Fruit fly (Drosophila melanogaster) whole organism, embryonic: ENCODE measurements around the gene CG34180.
A peak's percentile ranks its signal among the peaks of the same experiment; 100 is the strongest.

Experiments
- Atf6 ChIP-seq: fragments of 200-800 bp; sonication (Bioruptor generic); IDR thresholded peaks from 2 replicates; pipeline ENCODE4 v1.3.6; 2022; ENCODE audit warnings: missing biosample characterization, missing genetic modification characterization
- Bdp1 ChIP-seq: fragments of 200-800 bp; sonication (Bioruptor generic); optimal IDR thresholded peaks from 3 replicates; lab custom pipeline; 2016; ENCODE audit warnings: missing biosample characterization, missing genetic modification characterization
- Blimp-1 ChIP-seq: fragments of 200-800 bp; sonication (Bioruptor generic); optimal IDR thresholded peaks from 3 replicates; lab custom pipeline; 2018; ENCODE audit warnings: missing biosample characterization, missing genetic modification characterization, mild to moderate bottlenecking, moderate library complexity, missing genetic modification reagents
- CG10267 ChIP-seq: fragments of 200-800 bp; sonication (Bioruptor generic); optimal IDR thresholded peaks from 2 replicates; lab custom pipeline; 2018; ENCODE audit warnings: missing biosample characterization, mild to moderate bottlenecking, missing genetic modification characterization, moderate library complexity
- CG10565 ChIP-seq: fragments of 200-800 bp; sonication (Bioruptor generic); optimal IDR thresholded peaks from 3 replicates; lab custom pipeline; 2016; ENCODE audit warnings: missing biosample characterization, mild to moderate bottlenecking, missing genetic modification characterization
- CG11696 ChIP-seq: fragments of 200-800 bp; sonication (Bioruptor generic); IDR thresholded peaks from 2 replicates; pipeline ENCODE4 v1.3.6; 2022; ENCODE audit warnings: missing biosample characterization, missing genetic modification characterization
- CG12071 ChIP-seq: fragments of 200-800 bp; sonication (Bioruptor generic); optimal IDR thresholded peaks from 3 replicates; lab custom pipeline; 2018; ENCODE audit warnings: missing biosample characterization, mild to moderate bottlenecking, missing genetic modification characterization
- CG12942 ChIP-seq: fragments of 200-800 bp; sonication (Bioruptor generic); optimal IDR thresholded peaks from 3 replicates; lab custom pipeline; 2016; ENCODE audit warnings: missing biosample characterization, missing genetic modification characterization
- CG13287 ChIP-seq: fragments of 200-800 bp; sonication (Bioruptor generic); IDR thresholded peaks from 2 replicates; pipeline ENCODE4 v1.3.6; 2022; ENCODE audit warnings: missing biosample characterization, missing genetic modification characterization; ENCODE audit not compliant: partially characterized antibody
- CG14050 ChIP-seq: fragments of 200-800 bp; sonication (Bioruptor generic); IDR thresholded peaks from 3 replicates; pipeline ENCODE4 v1.3.6; 2022; ENCODE audit warnings: missing biosample characterization, missing genetic modification characterization
- CG16813 ChIP-seq: fragments of 200-800 bp; sonication (Bioruptor generic); IDR thresholded peaks from 3 replicates; pipeline ENCODE4 v1.3.6; 2022; ENCODE audit warnings: missing biosample characterization, missing genetic modification characterization; ENCODE audit not compliant: partially characterized antibody
- CG17802 ChIP-seq: fragments of 200-800 bp; sonication (Bioruptor generic); optimal IDR thresholded peaks from 2 replicates; lab custom pipeline; 2018; ENCODE audit warnings: missing biosample characterization, mild to moderate bottlenecking, missing genetic modification characterization, moderate library complexity
- CG32767 ChIP-seq: fragments of 200-800 bp; sonication (Bioruptor generic); IDR thresholded peaks from 2 replicates; pipeline ENCODE4 v1.3.6; 2022; ENCODE audit warnings: missing biosample characterization, missing genetic modification characterization
- CG33213 ChIP-seq: fragments of 200-800 bp; sonication (Bioruptor generic); optimal IDR thresholded peaks from 3 replicates; lab custom pipeline; 2016; ENCODE audit warnings: missing biosample characterization, missing genetic modification characterization
- CG34224 ChIP-seq: fragments of 200-800 bp; sonication (Bioruptor generic); IDR thresholded peaks from 3 replicates; pipeline ENCODE4 v1.3.6; 2022; ENCODE audit warnings: missing biosample characterization, missing genetic modification characterization; ENCODE audit not compliant: partially characterized antibody
- CG4617 ChIP-seq: fragments of 200-800 bp; sonication (Bioruptor generic); optimal IDR thresholded peaks from 3 replicates; lab custom pipeline; 2016; ENCODE audit warnings: missing biosample characterization, missing genetic modification characterization, borderline replicate concordance
- CG4820 ChIP-seq: fragments of 200-800 bp; sonication (Bioruptor generic); optimal IDR thresholded peaks from 3 replicates; lab custom pipeline; 2016; ENCODE audit warnings: missing biosample characterization, missing genetic modification characterization
- CG9797 ChIP-seq: fragments of 200-800 bp; sonication (Bioruptor generic); optimal IDR thresholded peaks from 3 replicates; lab custom pipeline; 2018; ENCODE audit warnings: missing biosample characterization, mild to moderate bottlenecking, missing genetic modification characterization
- CTCF ChIP-seq: fragments of 200-800 bp; sonication (Bioruptor generic); optimal IDR thresholded peaks from 2 replicates; lab custom pipeline; 2017; ENCODE audit warnings: missing biosample characterization, mild to moderate bottlenecking, missing genetic modification characterization, moderate library complexity
- Camta ChIP-seq: fragments of 200-800 bp; sonication (Bioruptor generic); optimal IDR thresholded peaks from 2 replicates; lab custom pipeline; 2016; ENCODE audit warnings: missing biosample characterization, missing genetic modification characterization
- D ChIP-seq, 2 experiments: fragments of 200-800 bp in 1 of 2; fragments of >200 bp in 1 of 2; sonication (Bioruptor generic) in 1 of 2; optimal IDR thresholded peaks; 2 replicates in 1 of 2; 3 replicates in 1 of 2; lab custom pipeline; 2017; ENCODE audit warnings: mild to moderate bottlenecking in 1 of 2, missing biosample characterization in 1 of 2, missing genetic modification characterization in 1 of 2, missing genetic modification reagents in 1 of 2
- Dip3 ChIP-seq: fragments of 200-800 bp; sonication (Bioruptor generic); optimal IDR thresholded peaks from 3 replicates; lab custom pipeline; 2016; ENCODE audit warnings: missing biosample characterization, missing genetic modification characterization
- Dp ChIP-seq: fragments of 200-800 bp; sonication (Bioruptor generic); optimal IDR thresholded peaks from 2 replicates; lab custom pipeline; 2018; ENCODE audit warnings: missing biosample characterization, mild to moderate bottlenecking, missing genetic modification characterization, moderate library complexity
- Ets65A ChIP-seq: fragments of 200-800 bp; sonication (Bioruptor generic); peaks from one replicate; lab custom pipeline; 2016; ENCODE audit warnings: missing biosample characterization, missing genetic modification characterization
- Fer2 ChIP-seq: fragments of 200-800 bp; sonication (Bioruptor generic); optimal IDR thresholded peaks from 2 replicates; lab custom pipeline; 2018; ENCODE audit warnings: missing biosample characterization, mild to moderate bottlenecking, missing genetic modification characterization, moderate library complexity
- HLH4C ChIP-seq: fragments of 200-800 bp; sonication (Bioruptor generic); IDR thresholded peaks from 3 replicates; pipeline ENCODE4 v1.3.6; 2022; ENCODE audit warnings: missing biosample characterization, missing genetic modification characterization; ENCODE audit not compliant: partially characterized antibody
- MESR4 ChIP-seq: fragments of 200-800 bp; sonication (Bioruptor generic); optimal IDR thresholded peaks from 2 replicates; lab custom pipeline; 2018; ENCODE audit warnings: missing biosample characterization, mild to moderate bottlenecking, missing genetic modification characterization, moderate library complexity
- Mad ChIP-seq: fragments of 200-800 bp; sonication (Bioruptor generic); optimal IDR thresholded peaks from 2 replicates; lab custom pipeline; 2016; ENCODE audit warnings: missing biosample characterization, missing genetic modification characterization
- Mes4 ChIP-seq: fragments of 200-800 bp; sonication (Bioruptor generic); optimal IDR thresholded peaks from 2 replicates; lab custom pipeline; 2016; ENCODE audit warnings: missing biosample characterization, missing genetic modification characterization
- Neu2 ChIP-seq: fragments of 200-800 bp; sonication (Bioruptor generic); optimal IDR thresholded peaks from 3 replicates; lab custom pipeline; 2016; ENCODE audit warnings: missing biosample characterization, missing genetic modification characterization, borderline replicate concordance
- Poxn ChIP-seq: fragments of 200-800 bp; sonication (Bioruptor generic); IDR thresholded peaks from 2 replicates; pipeline ENCODE4 v1.3.6; 2022; ENCODE audit warnings: missing biosample characterization, missing genetic modification characterization
- Side ChIP-seq: fragments of 200-800 bp; sonication (Bioruptor generic); optimal IDR thresholded peaks from 2 replicates; lab custom pipeline; 2016; ENCODE audit warnings: missing biosample characterization, missing genetic modification characterization
- Sox102F ChIP-seq: fragments of 200-800 bp; sonication (Bioruptor generic); optimal IDR thresholded peaks from 2 replicates; lab custom pipeline; 2018; ENCODE audit warnings: missing biosample characterization, mild to moderate bottlenecking, missing genetic modification characterization, moderate library complexity
- Sry-β ChIP-seq: fragments of 200-800 bp; sonication (Bioruptor generic); optimal IDR thresholded peaks from 2 replicates; lab custom pipeline; 2018; ENCODE audit warnings: missing biosample characterization, mild to moderate bottlenecking, missing genetic modification characterization, moderate library complexity
- TFAM ChIP-seq: fragments of 200-800 bp; sonication (Bioruptor generic); optimal IDR thresholded peaks from 2 replicates; lab custom pipeline; 2017; ENCODE audit warnings: missing biosample characterization, missing genetic modification characterization, inconsistent platforms
- ap ChIP-seq: fragments of 200-800 bp; sonication (Bioruptor generic); IDR thresholded peaks from 2 replicates; pipeline ENCODE4 v1.3.6; 2022; ENCODE audit warnings: missing biosample characterization, missing genetic modification characterization
- br ChIP-seq: fragments of >200 bp; optimal IDR thresholded peaks from 2 replicates; lab custom pipeline; 2017
- btn ChIP-seq: fragments of 200-800 bp; sonication (Bioruptor generic); optimal IDR thresholded peaks from 2 replicates; lab custom pipeline; 2016; ENCODE audit warnings: missing biosample characterization, missing genetic modification characterization
- chm ChIP-seq: fragments of 200-800 bp; sonication (Bioruptor generic); IDR thresholded peaks from 2 replicates; pipeline ENCODE4 v1.3.6; 2022; ENCODE audit warnings: missing biosample characterization, missing genetic modification characterization
- crc ChIP-seq: fragments of 200-800 bp; sonication (Bioruptor generic); optimal IDR thresholded peaks from 2 replicates; lab custom pipeline; 2016; ENCODE audit warnings: missing biosample characterization, missing genetic modification characterization
- dm ChIP-seq: fragments of 200-800 bp; sonication (Bioruptor generic); optimal IDR thresholded peaks from 3 replicates; lab custom pipeline; 2016; ENCODE audit warnings: missing biosample characterization, missing genetic modification characterization
- emc ChIP-seq: fragments of 200-800 bp; sonication (Bioruptor generic); optimal IDR thresholded peaks from 2 replicates; lab custom pipeline; 2016; ENCODE audit warnings: missing biosample characterization, missing genetic modification characterization
- exex ChIP-seq: fragments of 200-800 bp; sonication (Bioruptor generic); optimal IDR thresholded peaks from 4 replicates; lab custom pipeline; 2018; ENCODE audit warnings: missing biosample characterization, mild to moderate bottlenecking, missing genetic modification characterization, moderate library complexity
- ftz-f1 ChIP-seq: fragments of 200-800 bp; sonication (Bioruptor generic); optimal IDR thresholded peaks from 2 replicates; lab custom pipeline; 2016; ENCODE audit warnings: missing biosample characterization, missing genetic modification characterization
- grau ChIP-seq: fragments of 200-800 bp; optimal IDR thresholded peaks from 3 replicates; lab custom pipeline; 2019; ENCODE audit warnings: missing biosample characterization, mild to moderate bottlenecking, missing genetic modification characterization, moderate library complexity
- p53 ChIP-seq: fragments of 200-800 bp; sonication (Bioruptor generic); optimal IDR thresholded peaks from 2 replicates; lab custom pipeline; 2016; ENCODE audit warnings: missing biosample characterization, missing genetic modification characterization
- so ChIP-seq: fragments of 200-800 bp; sonication (Bioruptor generic); IDR thresholded peaks from 3 replicates; pipeline ENCODE4 v1.3.6; 2022; ENCODE audit warnings: missing biosample characterization, missing genetic modification characterization
- sug ChIP-seq: fragments of 200-800 bp; optimal IDR thresholded peaks from 2 replicates; lab custom pipeline; 2019; ENCODE audit warnings: missing biosample characterization, mild to moderate bottlenecking, missing genetic modification characterization, moderate library complexity
- trem ChIP-seq: fragments of 200-800 bp; optimal IDR thresholded peaks from 3 replicates; lab custom pipeline; 2019; ENCODE audit warnings: missing biosample characterization, mild to moderate bottlenecking, missing genetic modification characterization, moderate library complexity
- unc-4 ChIP-seq: fragments of 200-800 bp; sonication (Bioruptor generic); IDR thresholded peaks from 2 replicates; pipeline ENCODE4 v1.3.6; 2022; ENCODE audit warnings: missing biosample characterization, missing genetic modification characterization; ENCODE audit not compliant: partially characterized antibody
- yki ChIP-seq: fragments of >200 bp; optimal IDR thresholded peaks from 3 replicates; lab custom pipeline; 2018

Gene CG34180

DNA sequence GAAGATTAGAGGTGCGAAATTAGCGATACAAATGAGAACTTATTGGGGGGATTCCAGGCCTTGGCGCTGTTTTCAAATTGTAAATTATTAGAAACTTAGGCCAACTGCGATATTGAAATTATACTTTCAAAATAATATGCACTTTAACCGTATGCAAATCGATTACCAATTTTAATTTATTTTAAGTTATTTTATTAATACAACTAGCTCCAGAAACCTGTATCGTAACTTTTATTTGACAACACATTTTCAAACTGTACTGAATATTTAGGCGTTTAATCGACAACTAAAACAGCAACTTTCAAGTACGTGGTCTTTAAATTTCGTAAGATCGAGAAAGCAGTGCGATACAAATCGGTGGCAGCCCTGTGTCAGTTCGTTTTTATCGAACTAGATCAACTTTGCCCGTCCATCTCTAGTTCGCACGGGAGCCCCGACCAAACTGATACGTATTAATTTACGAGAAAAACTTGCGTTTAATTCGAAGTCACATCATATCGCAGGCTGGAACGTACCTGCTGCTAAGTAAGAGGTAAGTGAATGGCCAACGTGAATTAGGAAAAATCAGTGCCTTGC is 10.4 kb downstream of the CG34180 start, which contains the start of the genes CG9154 and Kr-h2 (continued):
- TF ChIP-seq CG4820 (GFP tag; lab: Kevin White, UChicago), result peak; percentile 23
- TF ChIP-seq Fer2, result peak; percentile 37
- TF ChIP-seq Sry-β (GFP tag; lab: Kevin White, UChicago), result peak; percentile 28
- TF ChIP-seq crc, result no peak
- peak; percentile 61 for TF ChIP-seq unc-4
- no peak for TF ChIP-seq chm (GFP tag; lab: Robert Waterston, UW)
- peak; percentile 64 for TF ChIP-seq sug
- TF ChIP-seq Bdp1 (GFP tag; lab: Kevin White, UChicago), result no peak
- TF ChIP-seq Mes4 (GFP tag; lab: Kevin White, UChicago), result peak; percentile 23
- peak; percentile 94 for TF ChIP-seq Ets65A (GFP tag; lab: Kevin White, UChicago)
- no peak for TF ChIP-seq CG11696
- TF ChIP-seq emc (GFP tag; lab: Kevin White, UChicago), result no peak
- peak; percentile 11 for TF ChIP-seq CG17802
- peak; percentile 79 for TF ChIP-seq CG4617 (GFP tag; lab: Kevin White, UChicago)
- no peak for TF ChIP-seq CG10565 (GFP tag; lab: Kevin White, UChicago)
- TF ChIP-seq Neu2 (GFP tag; lab: Kevin White, UChicago), result no peak
- TF ChIP-seq CTCF, result no peak
- TF ChIP-seq HLH4C (GFP tag; lab: Robert Waterston, UW), result peak; percentile 81
- peak; percentile 64 for TF ChIP-seq CG13287
- TF ChIP-seq ap (GFP tag; lab: Robert Waterston, UW), result no peak
- TF ChIP-seq CG9797 (GFP tag; lab: Kevin White, UChicago), result peak; percentile 15
- TF ChIP-seq Atf6 (GFP tag; lab: Robert Waterston, UW), result no peak
- peak; percentile 73 for TF ChIP-seq trem (tag; lab: Kevin White, UChicago)
- no peak for TF ChIP-seq p53 (GFP tag; lab: Kevin White, UChicago)
- TF ChIP-seq CG10267 (tag; lab: Kevin White, UChicago), result peak; percentile 57
- TF ChIP-seq ftz-f1 (GFP tag; lab: Kevin White, UChicago), result no peak
- no peak for TF ChIP-seq Mad (GFP tag; lab: Kevin White, UChicago)
- TF ChIP-seq Poxn, result no peak
- peak; percentile 55 for TF ChIP-seq grau (tag; lab: Kevin White, UChicago)
- TF ChIP-seq Dip3 (GFP tag; lab: Kevin White, UChicago), result peak; percentile 7
- no peak for TF ChIP-seq CG33213
- TF ChIP-seq yki (lab: Kevin White, UChicago), result no peak
- TF ChIP-seq CG32767 (GFP tag; lab: Robert Waterston, UW), result no peak
- peak; percentile 26 for TF ChIP-seq dm
- no peak for TF ChIP-seq Camta (GFP tag; lab: Kevin White, UChicago)
- TF ChIP-seq CG12071 (GFP tag; lab: Kevin White, UChicago), result no peak
- TF ChIP-seq Blimp-1 (GFP tag; lab: Kevin White, UChicago), result peak; percentile 0
- TF ChIP-seq CG34224 (GFP tag; lab: Robert Waterston, UW), result peak; percentile 57
- peak; percentile 94 for TF ChIP-seq MESR4
- TF ChIP-seq br, result no peak
- no peak for TF ChIP-seq btn
- TF ChIP-seq Dp (GFP tag; lab: Kevin White, UChicago), result peak; percentile 84
- no peak for TF ChIP-seq TFAM
- no peak for TF ChIP-seq Side (GFP tag; lab: Kevin White, UChicago)
- TF ChIP-seq CG12942 (GFP tag; lab: Kevin White, UChicago), result no peak
- TF ChIP-seq Sox102F (GFP tag; lab: Kevin White, UChicago), result no peak
- no peak for TF ChIP-seq so (GFP tag; lab: Robert Waterston, UW)
- TF ChIP-seq D (optimal IDR thresholded peaks at IDR 0.05; lab: Kevin White, UChicago), result no peak
- no peak for TF ChIP-seq D (GFP tag; optimal IDR thresholded peaks at IDR 0.05; lab: Kevin White, UChicago)
- TF ChIP-seq exex (tag; lab: Kevin White, UChicago), result peak; percentile 28
- no peak; the same call in 2 of the 3 replicates for TF ChIP-seq CG14050 (GFP tag; lab: Robert Waterston, UW)
- peak; percentile 73 for TF ChIP-seq CG16813 (GFP tag; lab: Robert Waterston, UW)
